ENCODE assay signal across 3 fruit fly cellular contexts in the genomic region with DNA sequence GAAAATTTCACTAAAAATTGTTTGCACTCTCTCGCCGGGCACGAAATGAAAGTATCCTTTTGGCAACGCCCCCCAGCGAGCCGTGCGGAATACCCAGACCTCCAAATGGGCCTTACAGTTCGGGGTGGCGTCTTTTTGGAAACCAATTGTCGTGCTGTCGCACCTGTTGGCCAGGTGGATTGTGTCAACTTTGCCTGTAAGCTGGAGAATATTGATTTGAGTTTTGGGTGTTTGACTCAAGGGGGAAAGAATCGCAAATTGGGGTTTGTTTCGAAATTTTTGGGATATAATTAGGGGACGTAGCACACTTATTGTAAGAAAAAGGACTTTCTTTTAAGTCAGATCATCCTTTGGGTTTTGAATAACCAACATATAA.
TF ChIP-seq lines count a peak whose summit lies in the region.

No protein-coding gene starts in this region.

- no peak for TF ChIP-seq CTCF in whole organism, embryonic (GFP tag; optimal IDR thresholded peaks at IDR 0.05; lab: Kevin White, UChicago)

TF ChIP-seq in whole organism, embryonic, 481 proteins besides CTCF, POLR2A, EP300 and RAD21:
- TF ChIP-seq CG13894 (tag; optimal IDR thresholded peaks at IDR 0.05; lab: Kevin White, UChicago) (peak; percentile 86), CG9797 (GFP tag; optimal IDR thresholded peaks at IDR 0.05; lab: Kevin White, UChicago) (no peak), onecut (GFP tag; IDR thresholded peaks at IDR 0.05; lab: Robert Waterston, UW) (peak; percentile 81), CG18619 (GFP tag; optimal IDR thresholded peaks at IDR 0.05; lab: Kevin White, UChicago) (no peak), sug (tag; optimal IDR thresholded peaks at IDR 0.05; lab: Kevin White, UChicago) (peak; percentile 83), CG17802 (tag; optimal IDR thresholded peaks at IDR 0.05; lab: Kevin White, UChicago) (no peak), scrt (GFP tag; optimal IDR thresholded peaks at IDR 0.05; lab: Kevin White, UChicago) (peak; percentile 52), CG17385 (GFP tag; optimal IDR thresholded peaks at IDR 0.05; lab: Kevin White, UChicago) (no peak)

TF ChIP-seq in whole organism, prepupa, 60 proteins besides CTCF, POLR2A, EP300 and RAD21:
- TF ChIP-seq fkh (GFP tag; optimal IDR thresholded peaks at IDR 0.05; lab: Kevin White, UChicago) (no peak), topi (GFP tag; optimal IDR thresholded peaks at IDR 0.05; lab: Kevin White, UChicago) (no peak), esn (GFP tag; optimal IDR thresholded peaks at IDR 0.05; lab: Kevin White, UChicago) (peak; percentile 3), svp (GFP tag; lab: Kevin White, UChicago) (no peak), Eip93F (GFP tag; optimal IDR thresholded peaks at IDR 0.05; lab: Kevin White, UChicago) (no peak), achi (GFP tag; optimal IDR thresholded peaks at IDR 0.05; lab: Kevin White, UChicago) (no peak), CG16779 (tag; optimal IDR thresholded peaks at IDR 0.05; lab: Kevin White, UChicago) (no peak), Sox102F (GFP tag; optimal IDR thresholded peaks at IDR 0.05; lab: Kevin White, UChicago) (no peak), fd85E (GFP tag; optimal IDR thresholded peaks at IDR 0.05; lab: Kevin White, UChicago) (no peak)

TF ChIP-seq in whole organism, wandering third instar larva, 38 proteins besides CTCF, POLR2A, EP300 and RAD21:
- TF ChIP-seq usp (GFP tag; optimal IDR thresholded peaks at IDR 0.05; lab: Kevin White, UChicago) (no peak), Dif (GFP tag; optimal IDR thresholded peaks at IDR 0.05; lab: Kevin White, UChicago; ENCODE audit: partially characterized antibody) (peak; percentile 27), N (GFP tag; optimal IDR thresholded peaks at IDR 0.05; lab: Kevin White, UChicago) (no peak), GATAd (GFP tag; optimal IDR thresholded peaks at IDR 0.05; lab: Kevin White, UChicago) (no peak), Mio (GFP tag; optimal IDR thresholded peaks at IDR 0.05; lab: Kevin White, UChicago) (no peak), Vsx2 (GFP tag; optimal IDR thresholded peaks at IDR 0.05; lab: Kevin White, UChicago; ENCODE audit: partially characterized antibody) (no peak), Rel (GFP tag; optimal IDR thresholded peaks at IDR 0.05; lab: Kevin White, UChicago) (no peak), Rel (tag; optimal IDR thresholded peaks at IDR 0.05; lab: Kevin White, UChicago) (no peak), dsf (GFP tag; optimal IDR thresholded peaks at IDR 0.05; lab: Kevin White, UChicago; ENCODE audit: borderline replicate concordance) (no peak), dmrt93B (GFP tag; optimal IDR thresholded peaks at IDR 0.05; lab: Kevin White, UChicago) (no peak), tai (GFP tag; optimal IDR thresholded peaks at IDR 0.05; lab: Kevin White, UChicago) (no peak), Hnf4 (GFP tag; optimal IDR thresholded peaks at IDR 0.05; lab: Kevin White, UChicago) (no peak), OdsH (GFP tag; optimal IDR thresholded peaks at IDR 0.05; lab: Kevin White, UChicago) (no peak), ey (GFP tag; optimal IDR thresholded peaks at IDR 0.05; lab: Kevin White, UChicago) (no peak), sv (GFP tag; optimal IDR thresholded peaks at IDR 0.05; lab: Kevin White, UChicago) (no peak), dl (GFP tag; optimal IDR thresholded peaks at IDR 0.05; lab: Kevin White, UChicago; ENCODE audit: insufficient read depth in 1 of 2, partially characterized antibody in 2 of 2) (peak in 1 of 2 experiments; percentile 23), woc (GFP tag; optimal IDR thresholded peaks at IDR 0.05; lab: Kevin White, UChicago) (no peak)
